Worm (Caenorhabditis elegans): ENCODE results near the gene nra-1.

ce11 chrIV:17265716-17266115, 18.3 kb downstream of the nra-1 start:
- TF ChIP-seq aly-1 (tag; optimal IDR thresholded peaks at IDR 0.05) (no peak), F13C5.2 (tag; optimal IDR thresholded peaks at IDR 0.05) (no peak), hnd-1 (tag; optimal IDR thresholded peaks at IDR 0.05) (no peak)

Measured in whole organism, early embryonic.